Fruit fly (Drosophila melanogaster) whole organism, embryonic: ENCODE results near the gene PAN3.
A peak's percentile ranks its signal among the peaks of the same experiment; 100 is the strongest.

Experiments used
- Asciz ChIP-seq: fragments of 200-800 bp; sonication (Bioruptor generic); optimal IDR thresholded peaks from 2 replicates; lab custom pipeline; 2017; ENCODE audit warnings: missing biosample characterization, mild to moderate bottlenecking, missing genetic modification characterization, missing genetic modification reagents
- Bdp1 ChIP-seq: fragments of 200-800 bp; sonication (Bioruptor generic); optimal IDR thresholded peaks from 3 replicates; lab custom pipeline; 2016; ENCODE audit warnings: missing biosample characterization, missing genetic modification characterization
- CG10209 ChIP-seq: fragments of 200-800 bp; sonication (Bioruptor generic); optimal IDR thresholded peaks from 3 replicates; lab custom pipeline; 2017; ENCODE audit warnings: missing biosample characterization, mild to moderate bottlenecking, missing genetic modification characterization, missing genetic modification reagents
- CG10462 ChIP-seq: fragments of 200-800 bp; sonication (Bioruptor generic); optimal IDR thresholded peaks from 2 replicates; lab custom pipeline; 2016; ENCODE audit warnings: missing biosample characterization, missing genetic modification characterization
- CG11085 ChIP-seq: fragments of 200-800 bp; sonication (Bioruptor generic); IDR thresholded peaks from 2 replicates; pipeline ENCODE4 v1.3.6; 2022; ENCODE audit warnings: missing biosample characterization, missing genetic modification characterization
- CG12219 ChIP-seq: fragments of 200-800 bp; sonication (Bioruptor generic); optimal IDR thresholded peaks from 3 replicates; lab custom pipeline; 2018; ENCODE audit warnings: missing biosample characterization, mild to moderate bottlenecking, missing genetic modification characterization
- CG12769 ChIP-seq: fragments of 200-800 bp; sonication (Bioruptor generic); optimal IDR thresholded peaks from 2 replicates; lab custom pipeline; 2019; ENCODE audit warnings: missing biosample characterization, mild to moderate bottlenecking, missing genetic modification characterization, moderate library complexity
- CG13894 ChIP-seq: fragments of 200-800 bp; sonication (Bioruptor generic); optimal IDR thresholded peaks from 3 replicates; lab custom pipeline; 2018; ENCODE audit warnings: missing biosample characterization, mild to moderate bottlenecking, missing genetic modification characterization, moderate library complexity
- CG14441 ChIP-seq: fragments of 200-800 bp; sonication (Bioruptor generic); IDR thresholded peaks from 2 replicates; pipeline ENCODE4 v1.3.6; 2022; ENCODE audit warnings: missing biosample characterization, missing genetic modification characterization
- CG15269 ChIP-seq: fragments of 200-800 bp; sonication (Bioruptor generic); optimal IDR thresholded peaks from 2 replicates; lab custom pipeline; 2018; ENCODE audit warnings: missing biosample characterization, mild to moderate bottlenecking, missing genetic modification characterization, moderate library complexity
- CG15514 ChIP-seq: fragments of 200-800 bp; sonication (Bioruptor generic); optimal IDR thresholded peaks from 3 replicates; lab custom pipeline; 2017; ENCODE audit warnings: missing biosample characterization, missing genetic modification characterization, mild to moderate bottlenecking, moderate library complexity, missing genetic modification reagents
- CG17359 ChIP-seq: fragments of 200-800 bp; sonication (Bioruptor generic); optimal IDR thresholded peaks from 3 replicates; lab custom pipeline; 2018; ENCODE audit warnings: missing biosample characterization, mild to moderate bottlenecking, missing genetic modification characterization, moderate library complexity
- CG17568 ChIP-seq: fragments of 200-800 bp; sonication (Bioruptor generic); optimal IDR thresholded peaks from 2 replicates; lab custom pipeline; 2018; ENCODE audit warnings: missing biosample characterization, mild to moderate bottlenecking, missing genetic modification characterization, moderate library complexity
- CG34422 ChIP-seq: fragments of 200-800 bp; sonication (Bioruptor generic); IDR thresholded peaks from 3 replicates; pipeline ENCODE4 v1.3.6; 2022; ENCODE audit warnings: missing biosample characterization, missing genetic modification characterization
- CG42726 ChIP-seq: fragments of 200-800 bp; sonication (Bioruptor generic); IDR thresholded peaks from 2 replicates; pipeline ENCODE4 v1.3.6; 2022; ENCODE audit warnings: missing biosample characterization, missing genetic modification characterization; ENCODE audit not compliant: partially characterized antibody
- CG4282 ChIP-seq: fragments of 200-800 bp; sonication (Bioruptor generic); optimal IDR thresholded peaks from 2 replicates; lab custom pipeline; 2016; ENCODE audit warnings: missing biosample characterization, missing genetic modification characterization
- CG7745 ChIP-seq: fragments of 200-800 bp; sonication (Bioruptor generic); optimal IDR thresholded peaks from 2 replicates; lab custom pipeline; 2018; ENCODE audit warnings: missing biosample characterization, mild to moderate bottlenecking, missing genetic modification characterization, moderate library complexity
- CG8388 ChIP-seq: fragments of 200-800 bp; sonication (Bioruptor generic); optimal IDR thresholded peaks from 2 replicates; lab custom pipeline; 2019; ENCODE audit warnings: missing biosample characterization, mild to moderate bottlenecking, missing genetic modification characterization, moderate library complexity
- CkIIα-i1 ChIP-seq: fragments of 200-800 bp; sonication (Bioruptor generic); IDR thresholded peaks from 2 replicates; pipeline ENCODE4 v1.3.6; 2022; ENCODE audit warnings: missing biosample characterization, missing genetic modification characterization
- Dip2 ChIP-seq: fragments of 200-800 bp; sonication (Bioruptor generic); IDR thresholded peaks from 2 replicates; pipeline ENCODE4 v1.3.6; 2022; ENCODE audit warnings: missing biosample characterization, missing genetic modification characterization
- Ets65A ChIP-seq: fragments of 200-800 bp; sonication (Bioruptor generic); peaks from one replicate; lab custom pipeline; 2016; ENCODE audit warnings: missing biosample characterization, missing genetic modification characterization
- H2.0 ChIP-seq: fragments of 200-800 bp; sonication (Bioruptor generic); IDR thresholded peaks from 2 replicates; pipeline ENCODE4 v1.3.6; 2022; ENCODE audit warnings: missing biosample characterization, missing genetic modification characterization
- Hmr ChIP-seq: fragments of 200-800 bp; sonication (Bioruptor generic); optimal IDR thresholded peaks from 3 replicates; lab custom pipeline; 2017; ENCODE audit warnings: mild to moderate bottlenecking, missing biosample characterization, missing genetic modification reagents, missing genetic modification characterization
- Jarid2 ChIP-seq: fragments of 200-800 bp; sonication (Bioruptor generic); optimal IDR thresholded peaks from 3 replicates; lab custom pipeline; 2017; ENCODE audit warnings: mild to moderate bottlenecking, missing biosample characterization, missing genetic modification reagents, missing genetic modification characterization
- Mes4 ChIP-seq: fragments of 200-800 bp; sonication (Bioruptor generic); optimal IDR thresholded peaks from 2 replicates; lab custom pipeline; 2016; ENCODE audit warnings: missing biosample characterization, missing genetic modification characterization
- NFAT ChIP-seq: fragments of 200-800 bp; sonication (Bioruptor generic); IDR thresholded peaks from 2 replicates; pipeline ENCODE4 v1.3.6; 2022; ENCODE audit warnings: missing biosample characterization, missing genetic modification characterization
- Nf-YB ChIP-seq: fragments of 200-800 bp; sonication (Bioruptor generic); optimal IDR thresholded peaks from 3 replicates; lab custom pipeline; 2019; ENCODE audit warnings: missing biosample characterization, mild to moderate bottlenecking, missing genetic modification characterization, moderate library complexity
- Optix ChIP-seq: fragments of 200-800 bp; sonication (Bioruptor generic); IDR thresholded peaks from 3 replicates; pipeline ENCODE4 v1.3.6; 2022; ENCODE audit warnings: missing biosample characterization, missing genetic modification characterization
- Ssrp ChIP-seq: fragments of 200-800 bp; sonication (Bioruptor generic); optimal IDR thresholded peaks from 2 replicates; lab custom pipeline; 2018; ENCODE audit warnings: missing biosample characterization, mild to moderate bottlenecking, missing genetic modification characterization, moderate library complexity
- TFAM ChIP-seq: fragments of 200-800 bp; sonication (Bioruptor generic); optimal IDR thresholded peaks from 2 replicates; lab custom pipeline; 2017; ENCODE audit warnings: missing biosample characterization, missing genetic modification characterization, inconsistent platforms
- Usf ChIP-seq: fragments of 200-800 bp; sonication (Bioruptor generic); optimal IDR thresholded peaks from 2 replicates; lab custom pipeline; 2017; ENCODE audit warnings: missing genotype, missing biosample characterization, missing genetic modification characterization
- Vsx1 ChIP-seq: fragments of 200-800 bp; sonication (Bioruptor generic); optimal IDR thresholded peaks from 2 replicates; lab custom pipeline; 2017; ENCODE audit warnings: missing biosample characterization, mild to moderate bottlenecking, missing genetic modification characterization, missing genetic modification reagents
- amos ChIP-seq: fragments of 200-800 bp; sonication (Bioruptor generic); IDR thresholded peaks from 2 replicates; pipeline ENCODE4 v1.3.6; 2022; ENCODE audit warnings: missing biosample characterization, missing genetic modification characterization; ENCODE audit not compliant: partially characterized antibody
- btn ChIP-seq: fragments of 200-800 bp; sonication (Bioruptor generic); optimal IDR thresholded peaks from 2 replicates; lab custom pipeline; 2016; ENCODE audit warnings: missing biosample characterization, missing genetic modification characterization
- cas ChIP-seq: fragments of 200-800 bp; sonication (Bioruptor generic); IDR thresholded peaks from 2 replicates; pipeline ENCODE4 v1.3.6; 2022; ENCODE audit warnings: missing biosample characterization, missing genetic modification characterization
- chn ChIP-seq: fragments of 200-800 bp; sonication (Bioruptor generic); optimal IDR thresholded peaks from 2 replicates; lab custom pipeline; 2016; ENCODE audit warnings: missing biosample characterization, missing genetic modification characterization
- croc ChIP-seq: fragments of 200-800 bp; sonication (Bioruptor generic); conservative IDR thresholded peaks from 3 replicates; pipeline ENCODE4 v1.3.6; 2022; ENCODE audit warnings: missing biosample characterization, missing genetic modification characterization
- dan ChIP-seq: fragments of 200-800 bp; sonication (Bioruptor generic); IDR thresholded peaks from 2 replicates; pipeline ENCODE4 v1.3.6; 2022; ENCODE audit warnings: missing biosample characterization, missing genetic modification characterization
- dati ChIP-seq: fragments of 200-800 bp; sonication (Bioruptor generic); IDR thresholded peaks from 2 replicates; pipeline ENCODE4 v1.3.6; 2022; ENCODE audit warnings: missing biosample characterization, missing genetic modification characterization
- gcm ChIP-seq: fragments of 200-800 bp; sonication (Bioruptor generic); optimal IDR thresholded peaks from 2 replicates; lab custom pipeline; 2019; ENCODE audit warnings: missing biosample characterization, mild to moderate bottlenecking, missing genetic modification characterization, moderate library complexity
- jing ChIP-seq: fragments of 200-800 bp; sonication (Bioruptor generic); optimal IDR thresholded peaks from 2 replicates; lab custom pipeline; 2018; ENCODE audit warnings: missing biosample characterization, mild to moderate bottlenecking, missing genetic modification characterization
- jumu ChIP-seq: fragments of 200-800 bp; sonication (Bioruptor generic); optimal IDR thresholded peaks from 3 replicates; lab custom pipeline; 2016; ENCODE audit warnings: missing biosample characterization, missing genetic modification characterization
- lilli ChIP-seq: fragments of 200-800 bp; sonication (Bioruptor generic); optimal IDR thresholded peaks from 3 replicates; lab custom pipeline; 2016; ENCODE audit warnings: missing biosample characterization, missing genetic modification characterization
- nerfin-1 ChIP-seq: fragments of 200-800 bp; sonication (Bioruptor generic); optimal IDR thresholded peaks from 3 replicates; lab custom pipeline; 2019; ENCODE audit warnings: missing biosample characterization, mild to moderate bottlenecking, missing genetic modification characterization, moderate library complexity
- pum ChIP-seq: fragments of 200-800 bp; sonication (Bioruptor generic); optimal IDR thresholded peaks from 2 replicates; lab custom pipeline; 2016; ENCODE audit warnings: missing biosample characterization, missing genetic modification characterization
- ro ChIP-seq: fragments of 200-800 bp; sonication (Bioruptor generic); IDR thresholded peaks from 2 replicates; pipeline ENCODE4 v1.3.6; 2022; ENCODE audit warnings: missing biosample characterization, missing genetic modification characterization
- sens-2 ChIP-seq: fragments of 200-800 bp; sonication (Bioruptor generic); IDR thresholded peaks from 2 replicates; pipeline ENCODE4 v1.3.6; 2022; ENCODE audit warnings: missing biosample characterization, missing genetic modification characterization
- shn ChIP-seq: fragments of 200-800 bp; sonication (Bioruptor generic); optimal IDR thresholded peaks from 3 replicates; lab custom pipeline; 2016; ENCODE audit warnings: missing biosample characterization, missing genetic modification characterization
- ssp ChIP-seq: fragments of 200-800 bp; sonication (Bioruptor generic); IDR thresholded peaks from 2 replicates; pipeline ENCODE4 v1.3.6; 2022; ENCODE audit warnings: missing biosample characterization, missing genetic modification characterization
- ttk ChIP-seq: fragments of 200-800 bp; sonication (Bioruptor generic); IDR thresholded peaks from 2 replicates; pipeline ENCODE4 v2.1.2; 2022; ENCODE audit warnings: missing biosample characterization, missing genetic modification characterization
- usp ChIP-seq: fragments of >200 bp; optimal IDR thresholded peaks from 2 replicates; lab custom pipeline; 2017; ENCODE audit warnings: missing biosample characterization, missing genetic modification characterization
- wor ChIP-seq: fragments of 200-800 bp; sonication (Bioruptor generic); IDR thresholded peaks from 2 replicates; pipeline ENCODE4 v1.3.6; 2022; ENCODE audit warnings: missing biosample characterization, missing genetic modification characterization

PAN3 gene

dm6 chr3L:3134064-3134545, 63.2 kb downstream of the PAN3 start (continued):
- TF ChIP-seq ro (GFP tag; lab: Robert Waterston, UW) (no peak), ttk (GFP tag; lab: Robert Waterston, UW) (no peak), H2.0 (no peak), Nf-YB (no peak), CG8388 (no peak), sens-2 (GFP tag; lab: Robert Waterston, UW) (no peak), CG17359 (no peak), chn (GFP tag; lab: Kevin White, UChicago) (no peak), CG7745 (no peak), Usf (GFP tag; lab: Kevin White, UChicago) (no peak), Dip2 (GFP tag; lab: Robert Waterston, UW) (no peak), CG17568 (no peak), CG11085 (no peak), Mes4 (GFP tag; lab: Kevin White, UChicago) (no peak), wor (GFP tag; lab: Robert Waterston, UW) (no peak), croc (GFP tag; lab: Robert Waterston, UW) (no peak), CkIIα-i1 (GFP tag; lab: Robert Waterston, UW) (no peak), NFAT (GFP tag; lab: Robert Waterston, UW) (peak; percentile 41; the same call in 1 of the 2 replicates), jing (GFP tag; lab: Kevin White, UChicago) (no peak), CG15269 (tag; lab: Kevin White, UChicago) (peak; percentile 63), CG10209 (GFP tag; lab: Kevin White, UChicago) (peak; percentile 21), CG14441 (GFP tag; lab: Robert Waterston, UW) (no peak), CG13894 (tag; lab: Kevin White, UChicago) (no peak), CG34422 (GFP tag; lab: Robert Waterston, UW) (no peak), CG15514 (GFP tag; lab: Kevin White, UChicago) (peak; percentile 30), dan (GFP tag; lab: Robert Waterston, UW) (no peak), cas (no peak), Hmr (GFP tag; lab: Kevin White, UChicago) (peak; percentile 26), Vsx1 (GFP tag; lab: Kevin White, UChicago) (no peak), Jarid2 (GFP tag; lab: Kevin White, UChicago) (peak; percentile 68), Bdp1 (GFP tag; lab: Kevin White, UChicago) (no peak), CG12769 (tag; lab: Kevin White, UChicago) (no peak), pum (GFP tag; lab: Kevin White, UChicago) (no peak), gcm (no peak), ssp (GFP tag; lab: Robert Waterston, UW) (no peak), CG12219 (GFP tag; lab: Kevin White, UChicago) (no peak), usp (GFP tag; lab: Kevin White, UChicago) (no peak), btn (GFP tag; lab: Kevin White, UChicago) (no peak), shn (no peak), jumu (GFP tag; lab: Kevin White, UChicago) (no peak), CG10462 (GFP tag; lab: Kevin White, UChicago) (no peak), Optix (GFP tag; lab: Robert Waterston, UW) (no peak), nerfin-1 (tag; lab: Kevin White, UChicago) (no peak), TFAM (GFP tag; lab: Kevin White, UChicago) (no peak), dati (no peak), lilli (no peak), amos (peak; percentile 32; the same call in 1 of the 2 replicates), Ets65A (no peak), CG42726 (GFP tag; lab: Robert Waterston, UW) (no peak), Ssrp (tag; lab: Kevin White, UChicago) (no peak), Asciz (GFP tag; lab: Kevin White, UChicago) (no peak), CG4282 (GFP tag; lab: Kevin White, UChicago) (no peak)
